Worm (Caenorhabditis elegans): ENCODE measurements around the gene srgp-1.

DNA sequence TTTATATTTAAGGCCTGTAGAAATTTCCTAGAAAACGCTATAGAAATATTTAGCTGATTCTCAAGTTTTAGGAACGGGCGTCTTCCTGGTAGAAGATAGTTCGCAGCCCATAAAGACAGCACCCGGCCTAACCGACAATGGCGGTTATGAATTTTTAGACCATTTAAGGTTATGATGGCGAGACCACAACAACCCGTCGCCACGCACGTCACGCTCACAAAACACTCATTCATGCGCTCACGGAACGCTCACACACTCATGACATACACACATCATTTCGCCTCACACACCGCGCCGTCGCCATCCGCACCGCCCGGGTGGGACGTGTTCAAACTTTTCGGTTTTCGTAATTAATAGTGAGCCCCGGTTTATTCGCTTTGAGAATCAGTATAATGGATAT lies 46.6 kb upstream of the srgp-1 start:
- TF ChIP-seq nhr-2 (tag; optimal IDR thresholded peaks at IDR 0.05) (no peak), unc-39 (tag; optimal IDR thresholded peaks at IDR 0.05) (no peak), drap-1 (GFP tag; optimal IDR thresholded peaks at IDR 0.05) (no peak), nhr-28 (tag; optimal IDR thresholded peaks at IDR 0.05) (no peak), nhr-237 (tag; optimal IDR thresholded peaks at IDR 0.05) (no peak), unc-120 (tag; optimal IDR thresholded peaks at IDR 0.05; ENCODE audit: poor library complexity, severe bottlenecking) (no peak), ztf-11 (tag; optimal IDR thresholded peaks at IDR 0.05) (no peak), unc-62 (GFP tag; optimal IDR thresholded peaks at IDR 0.05) (no peak), ceh-43 (GFP tag; optimal IDR thresholded peaks at IDR 0.05) (no peak), lin-13 (tag; optimal IDR thresholded peaks at IDR 0.05) (no peak), nhr-12 (tag; optimal IDR thresholded peaks at IDR 0.05) (no peak), mep-1 (tag; optimal IDR thresholded peaks at IDR 0.05) (no peak), bed-3 (GFP tag; optimal IDR thresholded peaks at IDR 0.05) (no peak)
